Worm (Caenorhabditis elegans) whole organism, L2 larva: ENCODE measurements around the gene F54F7.8.

Experiments
- C34F6.9 ChIP-seq: fragments of 150-350 bp; optimal IDR thresholded peaks from 2 replicates; lab custom pipeline; 2014; ENCODE audit warnings: missing biosample characterization, missing genetic modification characterization
- F13H6.1 ChIP-seq: sonication (generic microtip); optimal IDR thresholded peaks from 2 replicates; lab custom pipeline; 2016; ENCODE audit warnings: missing genetic modification characterization, missing compliant biosample characterization
- R02D3.7 ChIP-seq: fragments of 150-350 bp; optimal IDR thresholded peaks from 2 replicates; lab custom pipeline; 2014; ENCODE audit warnings: missing biosample characterization, missing genetic modification characterization
- Y55F3AM.14 ChIP-seq: fragments of 200-800 bp; sonication (Bioruptor generic); optimal IDR thresholded peaks from 2 replicates; lab custom pipeline; 2018; ENCODE audit warnings: mild to moderate bottlenecking, missing genetic modification characterization, missing compliant biosample characterization
- ZK546.5 ChIP-seq: sonication (generic microtip); optimal IDR thresholded peaks from 2 replicates; lab custom pipeline; 2017; ENCODE audit warnings: missing biosample characterization, missing genetic modification characterization
- alr-1 ChIP-seq: fragments of 150-350 bp; optimal IDR thresholded peaks from 2 replicates; lab custom pipeline; 2014; ENCODE audit warnings: missing biosample characterization, missing genetic modification characterization
- aly-2 ChIP-seq: fragments of 150-350 bp; optimal IDR thresholded peaks from 2 replicates; lab custom pipeline; 2014; ENCODE audit warnings: missing biosample characterization, missing genetic modification characterization
- blmp-1 ChIP-seq: sonication (generic microtip); optimal IDR thresholded peaks from 2 replicates; lab custom pipeline; 2017; ENCODE audit warnings: missing genetic modification characterization, mild to moderate bottlenecking, missing compliant biosample characterization, antibody characterized with exemption, moderate library complexity; ENCODE audit not compliant: insufficient read depth
- ceh-16 ChIP-seq: fragments of 150-350 bp; optimal IDR thresholded peaks from 2 replicates; lab custom pipeline; 2014; ENCODE audit warnings: missing biosample characterization, missing genetic modification characterization
- crh-2 ChIP-seq: sonication (generic microtip); optimal IDR thresholded peaks from 2 replicates; lab custom pipeline; 2017; ENCODE audit warnings: missing biosample characterization, missing genetic modification characterization
- egl-27 ChIP-seq: sonication (generic microtip); optimal IDR thresholded peaks from 3 replicates; lab custom pipeline; 2017; ENCODE audit warnings: missing biosample characterization, missing genetic modification reagents, missing genetic modification characterization
- elt-1 ChIP-seq: fragments of 150-350 bp; optimal IDR thresholded peaks from 2 replicates; lab custom pipeline; 2014; ENCODE audit warnings: missing biosample characterization, missing genetic modification characterization
- fos-1 ChIP-seq: fragments of 150-350 bp; optimal IDR thresholded peaks from 2 replicates; lab custom pipeline; 2014; ENCODE audit warnings: missing biosample characterization, missing genetic modification characterization
- gmeb-1 ChIP-seq: fragments of 150-350 bp; optimal IDR thresholded peaks from 2 replicates; lab custom pipeline; 2014; ENCODE audit warnings: missing biosample characterization, missing genetic modification characterization
- lin-11 ChIP-seq: fragments of 150-350 bp; sonication (generic microtip); optimal IDR thresholded peaks from 2 replicates; lab custom pipeline; 2014; ENCODE audit warnings: missing biosample characterization, missing genetic modification characterization, inconsistent platforms, mixed read lengths
- lin-13 ChIP-seq: fragments of 150-350 bp; optimal IDR thresholded peaks from 2 replicates; lab custom pipeline; 2014; ENCODE audit warnings: missing biosample characterization, missing genetic modification reagents, missing genetic modification characterization
- lin-39 ChIP-seq: fragments of 150-350 bp; optimal IDR thresholded peaks from 2 replicates; lab custom pipeline; 2014; ENCODE audit warnings: missing biosample characterization, missing genetic modification reagents, missing genetic modification characterization
- lsy-2 ChIP-seq, 2 experiments: fragments of 150-350 bp in 1 of 2; sonication (generic microtip) in 1 of 2; optimal IDR thresholded peaks; 2 replicates each; lab custom pipeline; 2014 to 2017; ENCODE audit warnings: missing biosample characterization in 2 of 2, missing genetic modification characterization in 2 of 2
- mbf-1 ChIP-seq: sonication (generic microtip); optimal IDR thresholded peaks from 2 replicates; lab custom pipeline; 2017; ENCODE audit warnings: missing biosample characterization, missing genetic modification characterization
- mdl-1 ChIP-seq, 2 experiments: fragments of 150-350 bp in 1 of 2; sonication (generic microtip) in 1 of 2; optimal IDR thresholded peaks; 2 replicates each; lab custom pipeline; 2017; ENCODE audit warnings: missing biosample characterization in 2 of 2, missing genetic modification characterization in 2 of 2
- nhr-10 ChIP-seq: sonication (generic microtip); optimal IDR thresholded peaks from 2 replicates; lab custom pipeline; 2017; ENCODE audit warnings: missing biosample characterization, missing genetic modification characterization
- nhr-11 ChIP-seq: fragments of 150-350 bp; optimal IDR thresholded peaks from 2 replicates; lab custom pipeline; 2014; ENCODE audit warnings: missing biosample characterization, missing genetic modification characterization
- nhr-129 ChIP-seq: fragments of 150-350 bp; optimal IDR thresholded peaks from 2 replicates; lab custom pipeline; 2014; ENCODE audit warnings: missing biosample characterization, missing genetic modification characterization
- nhr-21 ChIP-seq: fragments of 150-350 bp; optimal IDR thresholded peaks from 2 replicates; lab custom pipeline; 2014; ENCODE audit warnings: missing biosample characterization, missing genetic modification characterization
- nhr-23 ChIP-seq: fragments of 150-350 bp; optimal IDR thresholded peaks from 2 replicates; lab custom pipeline; 2014; ENCODE audit warnings: missing biosample characterization, missing genetic modification reagents, missing genetic modification characterization
- nhr-25 ChIP-seq: fragments of 150-350 bp; sonication (generic microtip); optimal IDR thresholded peaks from 3 replicates; lab custom pipeline; 2014; ENCODE audit warnings: missing biosample characterization, missing genetic modification characterization
- nhr-6 ChIP-seq: fragments of 150-350 bp; optimal IDR thresholded peaks from 2 replicates; lab custom pipeline; 2014; ENCODE audit warnings: missing biosample characterization, missing genetic modification characterization
- peb-1 ChIP-seq: fragments of 150-350 bp; optimal IDR thresholded peaks from 2 replicates; lab custom pipeline; 2014; ENCODE audit warnings: missing biosample characterization, missing genetic modification characterization
- sem-4 ChIP-seq: fragments of 150-350 bp; optimal IDR thresholded peaks from 2 replicates; lab custom pipeline; 2014; ENCODE audit warnings: missing biosample characterization, missing genetic modification reagents, missing genetic modification characterization
- snpc-4 ChIP-seq: fragments of 150-350 bp; optimal IDR thresholded peaks from 2 replicates; lab custom pipeline; 2014; ENCODE audit warnings: missing biosample characterization, missing genetic modification characterization
- unc-39 ChIP-seq: fragments of 150-350 bp; optimal IDR thresholded peaks from 2 replicates; lab custom pipeline; 2014; ENCODE audit warnings: missing biosample characterization, missing genetic modification characterization
- unc-55 ChIP-seq: fragments of 150-350 bp; sonication (generic microtip); optimal IDR thresholded peaks from 3 replicates; lab custom pipeline; 2014; ENCODE audit warnings: missing biosample characterization, missing genetic modification reagents, missing genetic modification characterization
- unc-62 ChIP-seq: fragments of 150-350 bp; optimal IDR thresholded peaks from 2 replicates; lab custom pipeline; 2014; ENCODE audit warnings: missing biosample characterization, missing genetic modification reagents, missing genetic modification characterization
- ztf-1 ChIP-seq: fragments of 200-800 bp; sonication (Bioruptor generic); conservative IDR thresholded peaks from 2 replicates; pipeline ENCODE4 v1.3.6; 2022; ENCODE audit warnings: missing genetic modification characterization, missing compliant biosample characterization
- ztf-4 ChIP-seq: fragments of 150-350 bp; optimal IDR thresholded peaks from 2 replicates; lab custom pipeline; 2014; ENCODE audit warnings: missing biosample characterization, missing genetic modification characterization

F54F7.8 gene

ce11 chrX:11828661-11829060 lies 26.1 kb downstream of the F54F7.8 start:
- TF ChIP-seq nhr-10 (tag; lab: Kevin White, UChicago) (no peak), mbf-1 (tag; lab: Kevin White, UChicago) (no peak), lsy-2 (tag; optimal IDR thresholded peaks at IDR 0.05; lab: Kevin White, UChicago) (no peak), ztf-1 (GFP tag; lab: Robert Waterston, UW) (no peak)

- TF ChIP-seq blmp-1: no peak
- no peak for TF ChIP-seq ZK546.5 (tag; lab: Kevin White, UChicago)
- TF ChIP-seq snpc-4 (tag; lab: Kevin White, UChicago): no peak
- TF ChIP-seq, all 48 proteins: peak for 0
These were observed 27.3 kb downstream of the F54F7.8 start for ce11 chrX:11827528-11827927.

ce11 chrX:11826892-11827291 lies 27.9 kb downstream of the F54F7.8 start:
- no peak for TF ChIP-seq mdl-1 (tag; optimal IDR thresholded peaks at IDR 0.05; lab: Kevin White, UChicago)
- TF ChIP-seq unc-55 (GFP tag; lab: Kevin White, UChicago): no peak
- no peak for TF ChIP-seq peb-1 (tag; lab: Kevin White, UChicago)
- TF ChIP-seq crh-2 (tag; lab: Kevin White, UChicago): no peak
- no peak for TF ChIP-seq nhr-11 (tag; lab: Kevin White, UChicago)
- no peak for TF ChIP-seq nhr-129 (tag; lab: Kevin White, UChicago)
- TF ChIP-seq ZK546.5 (tag; lab: Kevin White, UChicago): no peak
- TF ChIP-seq unc-62 (GFP tag; lab: Kevin White, UChicago): no peak
- TF ChIP-seq egl-27 (tag; lab: Kevin White, UChicago): no peak
- no peak for TF ChIP-seq gmeb-1 (tag; lab: Kevin White, UChicago)
- TF ChIP-seq fos-1 (tag; lab: Kevin White, UChicago): no peak
- TF ChIP-seq blmp-1: no peak
- TF ChIP-seq unc-39: no peak
- no peak for TF ChIP-seq nhr-6 (tag; lab: Kevin White, UChicago)
- TF ChIP-seq ztf-4 (tag; lab: Kevin White, UChicago): no peak
- TF ChIP-seq Y55F3AM.14 (GFP tag; lab: Kevin White, UChicago): no peak
- TF ChIP-seq nhr-25: no peak
- TF ChIP-seq lin-13 (GFP tag; lab: Kevin White, UChicago): no peak
- TF ChIP-seq nhr-21 (tag; lab: Kevin White, UChicago): no peak
- no peak for TF ChIP-seq elt-1 (tag; lab: Kevin White, UChicago)

- TF ChIP-seq nhr-21 (tag; lab: Kevin White, UChicago): no peak
- TF ChIP-seq egl-27 (tag; lab: Kevin White, UChicago): no peak
- TF ChIP-seq crh-2 (tag; lab: Kevin White, UChicago): no peak
- no peak for TF ChIP-seq unc-62 (GFP tag; lab: Kevin White, UChicago)
- TF ChIP-seq nhr-25: no peak
- TF ChIP-seq ceh-16: no peak
- no peak for TF ChIP-seq lin-13 (GFP tag; lab: Kevin White, UChicago)
- TF ChIP-seq R02D3.7: no peak
- TF ChIP-seq unc-39: no peak
- TF ChIP-seq F13H6.1 (tag; lab: Kevin White, UChicago): no peak
- TF ChIP-seq ZK546.5 (tag; lab: Kevin White, UChicago): no peak
- no peak for TF ChIP-seq lin-39 (tag; lab: Kevin White, UChicago)
- TF ChIP-seq Y55F3AM.14 (GFP tag; lab: Kevin White, UChicago): no peak
- no peak for TF ChIP-seq aly-2 (tag; lab: Kevin White, UChicago)
- no peak for TF ChIP-seq fos-1 (tag; lab: Kevin White, UChicago)
- TF ChIP-seq alr-1 (tag; lab: Kevin White, UChicago): no peak
- no peak for TF ChIP-seq sem-4
- TF ChIP-seq peb-1 (tag; lab: Kevin White, UChicago): no peak
These were observed 31.1 kb downstream of the F54F7.8 start, which contains the start of gene tag-241 for ce11 chrX:11823704-11824103. tag-241 (plus strand) TSS chrX:11824004.

ce11 chrX:11821159-11821720 lies 33.6 kb downstream of the F54F7.8 start:
- TF ChIP-seq ZK546.5 (tag; lab: Kevin White, UChicago) (no peak), F13H6.1 (tag; lab: Kevin White, UChicago) (peak; percentile 33), nhr-23 (tag; lab: Kevin White, UChicago) (no peak), nhr-21 (tag; lab: Kevin White, UChicago) (no peak), lin-11 (no peak), C34F6.9 (tag; lab: Kevin White, UChicago) (peak; percentile 3), nhr-10 (tag; lab: Kevin White, UChicago) (no peak), unc-39 (no peak), gmeb-1 (tag; lab: Kevin White, UChicago) (no peak), lsy-2 (tag; optimal IDR thresholded peaks at IDR 0.05; lab: Kevin White, UChicago) (no peak), nhr-6 (tag; lab: Kevin White, UChicago) (no peak)
- TF ChIP-seq, all 48 proteins: peak for 2
